Worm (Caenorhabditis elegans): ENCODE data around the gene K01A2.10.

DNA sequence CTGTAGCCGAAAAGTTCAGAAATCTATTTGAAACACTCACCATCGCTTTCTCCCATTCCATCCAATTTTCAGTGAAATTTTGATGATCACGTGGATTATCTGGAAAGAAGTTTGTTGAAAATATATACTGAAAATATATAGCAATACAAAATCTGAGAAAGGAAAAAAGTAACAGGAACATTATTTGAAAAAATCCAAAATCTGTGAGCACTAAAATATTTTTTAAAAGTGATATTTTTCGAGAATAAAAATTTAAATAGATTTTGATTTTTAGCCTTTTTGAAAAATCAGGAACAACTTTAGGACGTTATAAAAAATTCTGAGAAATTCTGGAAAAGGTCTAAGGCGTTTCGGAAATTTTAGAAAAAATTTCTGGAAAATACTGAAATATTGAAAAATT, 34.1 kb upstream of the K01A2.10 start, which contains the start of gene dmsr-4:
- TF ChIP-seq pes-1 (GFP tag; IDR thresholded peaks at IDR 0.05) (no peak), ama-1 (optimal IDR thresholded peaks at IDR 0.05) (no peak), sea-1 (GFP tag; conservative IDR thresholded peaks at IDR 0.05) (no peak), tbx-11 (GFP tag; IDR thresholded peaks at IDR 0.05) (no peak), flt-1 (GFP tag; IDR thresholded peaks at IDR 0.05) (no peak)
